Fruit fly (Drosophila melanogaster) whole organism, prepupa: ENCODE measurements around the gene Vps2.

Experiments used
- Eip78C ChIP-seq: fragments of 200-800 bp; sonication (Bioruptor generic); peaks from one replicate; lab custom pipeline; 2016; ENCODE audit warnings: missing biosample characterization, missing genetic modification characterization
- fkh ChIP-seq: fragments of 200-800 bp; sonication (Bioruptor generic); optimal IDR thresholded peaks from 3 replicates; lab custom pipeline; 2017; ENCODE audit warnings: missing biosample characterization, mild to moderate bottlenecking, missing genetic modification characterization, moderate library complexity

Vps2 gene

DNA sequence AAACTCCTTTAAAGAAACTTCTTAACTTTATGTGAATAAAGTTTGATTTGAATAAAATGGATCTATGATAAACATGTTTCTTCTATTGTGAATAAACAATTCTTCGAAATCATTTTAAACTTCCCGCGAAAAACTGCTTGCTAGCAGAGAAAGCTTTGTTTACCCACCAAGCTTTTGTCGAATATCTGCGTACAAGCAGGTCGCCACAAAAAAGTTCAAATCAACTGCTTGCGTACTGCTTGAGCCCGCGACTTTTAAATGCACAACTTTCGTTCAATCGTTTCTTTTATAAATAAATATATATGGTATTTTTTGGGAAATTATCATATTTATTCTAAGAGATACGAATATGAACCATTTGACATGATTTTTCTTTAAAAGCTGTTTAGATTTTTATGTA is 50.8 kb downstream of the Vps2 start:
- TF ChIP-seq fkh: peak; percentile 83
- no peak for TF ChIP-seq Eip78C (GFP tag; lab: Kevin White, UChicago)
